Fruit fly (Drosophila melanogaster) whole organism, embryonic: ENCODE data around the gene FIG4.
A peak's percentile ranks its signal among the peaks of the same experiment; 100 is the strongest.

Experiments used
- Abd-B ChIP-seq: fragments of 200-800 bp; sonication (Bioruptor generic); optimal IDR thresholded peaks from 2 replicates; lab custom pipeline; 2018; ENCODE audit warnings: missing biosample characterization, mild to moderate bottlenecking, missing genetic modification characterization, moderate library complexity
- B-H2 ChIP-seq: fragments of 200-800 bp; sonication (Bioruptor generic); optimal IDR thresholded peaks from 2 replicates; lab custom pipeline; 2018; ENCODE audit warnings: missing biosample characterization, mild to moderate bottlenecking, missing genetic modification characterization
- CG13424 ChIP-seq: fragments of 200-800 bp; sonication (Bioruptor generic); optimal IDR thresholded peaks from 2 replicates; lab custom pipeline; 2019; ENCODE audit warnings: missing biosample characterization, mild to moderate bottlenecking, missing genetic modification characterization, moderate library complexity
- CG14050 ChIP-seq: fragments of 200-800 bp; sonication (Bioruptor generic); IDR thresholded peaks from 3 replicates; pipeline ENCODE4 v1.3.6; 2022; ENCODE audit warnings: missing biosample characterization, missing genetic modification characterization
- CG1647 ChIP-seq: fragments of 200-800 bp; sonication (Bioruptor generic); optimal IDR thresholded peaks from 3 replicates; lab custom pipeline; 2016; ENCODE audit warnings: missing biosample characterization, missing genetic modification characterization
- CG16813 ChIP-seq: fragments of 200-800 bp; sonication (Bioruptor generic); IDR thresholded peaks from 3 replicates; pipeline ENCODE4 v1.3.6; 2022; ENCODE audit warnings: missing biosample characterization, missing genetic modification characterization; ENCODE audit not compliant: partially characterized antibody
- CG16815 ChIP-seq: fragments of 200-800 bp; sonication (Bioruptor generic); optimal IDR thresholded peaks from 3 replicates; lab custom pipeline; 2017; ENCODE audit warnings: missing biosample characterization, mild to moderate bottlenecking, missing genetic modification characterization
- CG17359 ChIP-seq: fragments of 200-800 bp; sonication (Bioruptor generic); optimal IDR thresholded peaks from 3 replicates; lab custom pipeline; 2018; ENCODE audit warnings: missing biosample characterization, mild to moderate bottlenecking, missing genetic modification characterization, moderate library complexity
- CG17612 ChIP-seq: fragments of 200-800 bp; sonication (Bioruptor generic); IDR thresholded peaks from 2 replicates; pipeline ENCODE4 v1.3.6; 2022; ENCODE audit warnings: missing biosample characterization, missing genetic modification characterization
- CG31224 ChIP-seq: fragments of 200-800 bp; sonication (Bioruptor generic); IDR thresholded peaks from 2 replicates; pipeline ENCODE4 v1.3.6; 2022; ENCODE audit warnings: missing biosample characterization, missing genetic modification characterization
- CG33213 ChIP-seq: fragments of 200-800 bp; sonication (Bioruptor generic); optimal IDR thresholded peaks from 3 replicates; lab custom pipeline; 2016; ENCODE audit warnings: missing biosample characterization, missing genetic modification characterization
- CG34224 ChIP-seq: fragments of 200-800 bp; sonication (Bioruptor generic); IDR thresholded peaks from 3 replicates; pipeline ENCODE4 v1.3.6; 2022; ENCODE audit warnings: missing biosample characterization, missing genetic modification characterization; ENCODE audit not compliant: partially characterized antibody
- CG4617 ChIP-seq: fragments of 200-800 bp; sonication (Bioruptor generic); optimal IDR thresholded peaks from 3 replicates; lab custom pipeline; 2016; ENCODE audit warnings: missing biosample characterization, missing genetic modification characterization, borderline replicate concordance
- CG6813 ChIP-seq: fragments of 200-800 bp; sonication (Bioruptor generic); optimal IDR thresholded peaks from 2 replicates; lab custom pipeline; 2017; ENCODE audit warnings: missing biosample characterization, missing genetic modification characterization, mild to moderate bottlenecking, moderate library complexity, missing genetic modification reagents
- CG8290 ChIP-seq, 3 experiments: fragments of 200-800 bp; sonication (Bioruptor generic); optimal IDR thresholded peaks; 2 replicates each; lab custom pipeline; 2016 to 2019; ENCODE audit warnings: missing biosample characterization in 3 of 3, missing genetic modification characterization in 3 of 3, mild to moderate bottlenecking in 2 of 3, moderate library complexity in 1 of 3
- Dip3 ChIP-seq: fragments of 200-800 bp; sonication (Bioruptor generic); optimal IDR thresholded peaks from 3 replicates; lab custom pipeline; 2016; ENCODE audit warnings: missing biosample characterization, missing genetic modification characterization
- Fer2 ChIP-seq: fragments of 200-800 bp; sonication (Bioruptor generic); optimal IDR thresholded peaks from 2 replicates; lab custom pipeline; 2018; ENCODE audit warnings: missing biosample characterization, mild to moderate bottlenecking, missing genetic modification characterization, moderate library complexity
- Fer3 ChIP-seq: fragments of 200-800 bp; sonication (Bioruptor generic); optimal IDR thresholded peaks from 2 replicates; lab custom pipeline; 2018; ENCODE audit warnings: missing biosample characterization, mild to moderate bottlenecking, missing genetic modification characterization, moderate library complexity
- Gsc ChIP-seq: fragments of 200-800 bp; sonication (Bioruptor generic); IDR thresholded peaks from 2 replicates; pipeline ENCODE4 v1.3.6; 2022; ENCODE audit warnings: missing biosample characterization, missing genetic modification characterization
- H15 ChIP-seq: fragments of 200-800 bp; sonication (Bioruptor generic); IDR thresholded peaks from 3 replicates; pipeline ENCODE4 v1.3.6; 2022; ENCODE audit warnings: missing biosample characterization, missing genetic modification characterization
- Hr3 ChIP-seq: fragments of 200-800 bp; sonication (Bioruptor generic); optimal IDR thresholded peaks from 3 replicates; lab custom pipeline; 2016; ENCODE audit warnings: missing biosample characterization, missing genetic modification characterization
- Hr51 ChIP-seq, 2 experiments: fragments of 200-800 bp; sonication (Bioruptor generic); optimal IDR thresholded peaks; 2 replicates in 1 of 2; 3 replicates in 1 of 2; lab custom pipeline; 2016 to 2018; ENCODE audit warnings: missing biosample characterization in 2 of 2, missing genetic modification characterization in 2 of 2, mild to moderate bottlenecking in 1 of 2, moderate library complexity in 1 of 2
- Nf-YA ChIP-seq: fragments of 200-800 bp; sonication (Bioruptor generic); IDR thresholded peaks from 2 replicates; pipeline ENCODE4 v1.3.6; 2022; ENCODE audit warnings: missing biosample characterization, missing genetic modification characterization
- Poxn ChIP-seq: fragments of 200-800 bp; sonication (Bioruptor generic); IDR thresholded peaks from 2 replicates; pipeline ENCODE4 v1.3.6; 2022; ENCODE audit warnings: missing biosample characterization, missing genetic modification characterization
- Side ChIP-seq: fragments of 200-800 bp; sonication (Bioruptor generic); optimal IDR thresholded peaks from 2 replicates; lab custom pipeline; 2016; ENCODE audit warnings: missing biosample characterization, missing genetic modification characterization
- Spps ChIP-seq: fragments of 200-800 bp; sonication (Bioruptor generic); optimal IDR thresholded peaks from 2 replicates; lab custom pipeline; 2018; ENCODE audit warnings: missing biosample characterization, mild to moderate bottlenecking, missing genetic modification characterization
- Stat92E ChIP-seq, 3 experiments: fragments of >200 bp in 2 of 3; fragments of 200-800 bp in 1 of 3; sonication (Bioruptor generic) in 1 of 3; optimal IDR thresholded peaks; 2 replicates each; lab custom pipeline; 2017 to 2019; ENCODE audit warnings: missing biosample characterization in 3 of 3, missing genetic modification characterization in 3 of 3, mild to moderate bottlenecking in 1 of 3, moderate library complexity in 1 of 3
- TFAM ChIP-seq: fragments of 200-800 bp; sonication (Bioruptor generic); optimal IDR thresholded peaks from 2 replicates; lab custom pipeline; 2017; ENCODE audit warnings: missing biosample characterization, missing genetic modification characterization, inconsistent platforms
- ab ChIP-seq: fragments of 200-800 bp; sonication (Bioruptor generic); optimal IDR thresholded peaks from 2 replicates; lab custom pipeline; 2016; ENCODE audit warnings: missing biosample characterization, missing genetic modification characterization
- bbx ChIP-seq: fragments of 200-800 bp; sonication (Bioruptor generic); IDR thresholded peaks from 2 replicates; pipeline ENCODE4 v1.3.6; 2022; ENCODE audit warnings: missing biosample characterization, missing genetic modification characterization; ENCODE audit not compliant: partially characterized antibody
- cas ChIP-seq: fragments of 200-800 bp; sonication (Bioruptor generic); IDR thresholded peaks from 2 replicates; pipeline ENCODE4 v1.3.6; 2022; ENCODE audit warnings: missing biosample characterization, missing genetic modification characterization
- caup ChIP-seq: fragments of 200-800 bp; sonication (Bioruptor generic); optimal IDR thresholded peaks from 3 replicates; lab custom pipeline; 2017; ENCODE audit warnings: missing biosample characterization, mild to moderate bottlenecking, missing genetic modification characterization, moderate library complexity; ENCODE audit not compliant: severe bottlenecking
- chn ChIP-seq: fragments of 200-800 bp; sonication (Bioruptor generic); optimal IDR thresholded peaks from 2 replicates; lab custom pipeline; 2016; ENCODE audit warnings: missing biosample characterization, missing genetic modification characterization
- dan ChIP-seq: fragments of 200-800 bp; sonication (Bioruptor generic); IDR thresholded peaks from 2 replicates; pipeline ENCODE4 v1.3.6; 2022; ENCODE audit warnings: missing biosample characterization, missing genetic modification characterization
- dati ChIP-seq: fragments of 200-800 bp; sonication (Bioruptor generic); IDR thresholded peaks from 2 replicates; pipeline ENCODE4 v1.3.6; 2022; ENCODE audit warnings: missing biosample characterization, missing genetic modification characterization
- dm ChIP-seq: fragments of 200-800 bp; sonication (Bioruptor generic); optimal IDR thresholded peaks from 3 replicates; lab custom pipeline; 2016; ENCODE audit warnings: missing biosample characterization, missing genetic modification characterization
- fd3F ChIP-seq: fragments of 200-800 bp; sonication (Bioruptor generic); optimal IDR thresholded peaks from 2 replicates; lab custom pipeline; 2018; ENCODE audit warnings: missing biosample characterization, mild to moderate bottlenecking, missing genetic modification characterization, moderate library complexity
- fd96Cb ChIP-seq: fragments of 200-800 bp; sonication (Bioruptor generic); optimal IDR thresholded peaks from 2 replicates; lab custom pipeline; 2018; ENCODE audit warnings: missing biosample characterization, mild to moderate bottlenecking, missing genetic modification characterization, moderate library complexity
- ham ChIP-seq: fragments of 200-800 bp; sonication (Bioruptor generic); IDR thresholded peaks from 2 replicates; pipeline ENCODE4 v1.3.6; 2022; ENCODE audit warnings: missing biosample characterization, missing genetic modification characterization
- klu ChIP-seq: fragments of 200-800 bp; sonication (Bioruptor generic); IDR thresholded peaks from 2 replicates; pipeline ENCODE4 v1.3.6; 2022; ENCODE audit warnings: missing biosample characterization, missing genetic modification characterization
- kni ChIP-seq: fragments of 200-800 bp; sonication (Bioruptor generic); optimal IDR thresholded peaks from 3 replicates; lab custom pipeline; 2017; ENCODE audit warnings: mild to moderate bottlenecking, missing biosample characterization, missing genetic modification reagents, missing genetic modification characterization
- lbe ChIP-seq: fragments of 200-800 bp; sonication (Bioruptor generic); optimal IDR thresholded peaks from 2 replicates; lab custom pipeline; 2016; ENCODE audit warnings: missing biosample characterization, mild to moderate bottlenecking, missing genetic modification characterization
- nau ChIP-seq: fragments of 200-800 bp; sonication (Bioruptor generic); optimal IDR thresholded peaks from 3 replicates; lab custom pipeline; 2017; ENCODE audit warnings: missing biosample characterization, mild to moderate bottlenecking, missing genetic modification characterization, missing genetic modification reagents
- pros ChIP-seq: fragments of 200-800 bp; sonication (Bioruptor generic); optimal IDR thresholded peaks from 3 replicates; lab custom pipeline; 2019; ENCODE audit warnings: missing biosample characterization, mild to moderate bottlenecking, missing genetic modification characterization, moderate library complexity
- sd ChIP-seq: fragments of 200-800 bp; sonication (Bioruptor generic); optimal IDR thresholded peaks from 3 replicates; lab custom pipeline; 2018; ENCODE audit warnings: missing biosample characterization, mild to moderate bottlenecking, missing genetic modification characterization, moderate library complexity
- slp2 ChIP-seq: fragments of 200-800 bp; sonication (Bioruptor generic); optimal IDR thresholded peaks from 2 replicates; lab custom pipeline; 2016; ENCODE audit warnings: missing biosample characterization, missing genetic modification characterization
- sqz ChIP-seq: fragments of 200-800 bp; sonication (Bioruptor generic); optimal IDR thresholded peaks from 3 replicates; lab custom pipeline; 2018; ENCODE audit warnings: missing biosample characterization, mild to moderate bottlenecking, missing genetic modification characterization
- unpg ChIP-seq: fragments of 200-800 bp; sonication (Bioruptor generic); optimal IDR thresholded peaks from 3 replicates; lab custom pipeline; 2018; ENCODE audit warnings: missing biosample characterization, mild to moderate bottlenecking, missing genetic modification characterization, moderate library complexity
- vfl ChIP-seq: fragments of 200-800 bp; sonication (Bioruptor generic); optimal IDR thresholded peaks from 2 replicates; lab custom pipeline; 2016; ENCODE audit warnings: missing biosample characterization, missing genetic modification characterization
- z ChIP-seq: fragments of 200-800 bp; sonication (Bioruptor generic); IDR thresholded peaks from 3 replicates; pipeline ENCODE4 v1.3.6; 2022; ENCODE audit warnings: missing biosample characterization, missing genetic modification characterization

Gene FIG4

DNA sequence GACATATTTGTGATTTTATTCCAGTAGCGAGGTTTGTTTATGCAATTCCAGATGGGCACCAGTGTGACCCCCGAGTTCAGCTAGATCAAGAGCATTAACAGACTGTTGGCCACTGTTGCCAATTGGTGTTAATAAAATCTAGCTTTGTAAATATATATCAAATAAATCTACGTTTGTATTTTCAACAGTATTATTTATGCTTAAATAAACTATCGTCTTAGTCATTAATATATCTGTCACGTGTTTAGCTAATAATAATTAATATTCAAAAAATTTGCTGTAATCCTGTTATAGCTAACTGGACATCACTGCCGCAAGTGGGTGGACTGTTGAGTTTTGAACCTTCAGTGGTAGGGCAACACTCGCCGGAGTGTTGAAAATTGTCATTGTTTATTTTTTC lies 5.4 kb upstream of the FIG4 start, which contains the start of the genes mRpL27 and CG15435 (continued):
- peak; percentile 28 for TF ChIP-seq kni (GFP tag; lab: Kevin White, UChicago)
- TF ChIP-seq Hr51 (GFP tag; optimal IDR thresholded peaks at IDR 0.05; lab: Kevin White, UChicago): peak in 1 of 2 experiments; percentile 44
- TF ChIP-seq CG4617 (GFP tag; lab: Kevin White, UChicago): peak; percentile 42
- no peak for TF ChIP-seq nau
- no peak for TF ChIP-seq slp2 (GFP tag; lab: Kevin White, UChicago)
- peak; percentile 16 for TF ChIP-seq CG8290 (GFP tag; optimal IDR thresholded peaks at IDR 0.05; lab: Kevin White, UChicago)
- TF ChIP-seq CG8290 (tag; optimal IDR thresholded peaks at IDR 0.05; lab: Kevin White, UChicago): peak in 1 of 2 experiments; percentile 36
- TF ChIP-seq Poxn (GFP tag; lab: Robert Waterston, UW): no peak
- no peak for TF ChIP-seq lbe (GFP tag; lab: Kevin White, UChicago)
- no peak for TF ChIP-seq CG6813 (GFP tag; lab: Kevin White, UChicago)
- TF ChIP-seq ham: no peak
- TF ChIP-seq Nf-YA (GFP tag; lab: Robert Waterston, UW): no peak
- TF ChIP-seq Hr3 (GFP tag; lab: Kevin White, UChicago): peak; percentile 42
- TF ChIP-seq Fer2 (tag; lab: Kevin White, UChicago): peak; percentile 16
- TF ChIP-seq Abd-B (GFP tag; lab: Kevin White, UChicago): peak; percentile 10
- no peak for TF ChIP-seq TFAM (GFP tag; lab: Kevin White, UChicago)
- TF ChIP-seq dati: no peak
- no peak for TF ChIP-seq H15 (GFP tag; lab: Robert Waterston, UW)
- no peak for TF ChIP-seq fd96Cb (tag; lab: Kevin White, UChicago)
- TF ChIP-seq sd (tag; lab: Kevin White, UChicago): peak; percentile 0
- no peak for TF ChIP-seq cas (GFP tag; lab: Robert Waterston, UW)
- TF ChIP-seq CG16813 (GFP tag; lab: Robert Waterston, UW): no peak
- no peak for TF ChIP-seq dan (GFP tag; lab: Robert Waterston, UW)
- no peak for TF ChIP-seq sqz (GFP tag; lab: Kevin White, UChicago)
- TF ChIP-seq CG16815 (GFP tag; lab: Kevin White, UChicago): no peak
- TF ChIP-seq CG33213 (GFP tag; lab: Kevin White, UChicago): no peak
- no peak for TF ChIP-seq caup (GFP tag; lab: Kevin White, UChicago)
- no peak for TF ChIP-seq bbx (GFP tag; lab: Robert Waterston, UW)
- no peak for TF ChIP-seq CG1647 (GFP tag; lab: Kevin White, UChicago)
- no peak for TF ChIP-seq ab (GFP tag; lab: Kevin White, UChicago)
- TF ChIP-seq fd3F (GFP tag; lab: Kevin White, UChicago): no peak
- TF ChIP-seq klu (GFP tag; lab: Robert Waterston, UW): peak; percentile 28; the same call in 1 of the 2 replicates
- peak; percentile 3 for TF ChIP-seq dm (GFP tag; lab: Kevin White, UChicago)
- peak; percentile 58 for TF ChIP-seq CG13424 (tag; lab: Kevin White, UChicago)
- no peak for TF ChIP-seq CG31224
- no peak for TF ChIP-seq z
- no peak for TF ChIP-seq CG17612
- TF ChIP-seq Gsc (GFP tag; lab: Robert Waterston, UW): no peak
- no peak for TF ChIP-seq Spps
- TF ChIP-seq chn (GFP tag; lab: Kevin White, UChicago): peak; percentile 37
- TF ChIP-seq Side: no peak
- TF ChIP-seq unpg (GFP tag; lab: Kevin White, UChicago): peak; percentile 46
- TF ChIP-seq vfl (GFP tag; lab: Kevin White, UChicago): no peak
- TF ChIP-seq B-H2: no peak
- no peak for TF ChIP-seq CG14050
- TF ChIP-seq Dip3 (GFP tag; lab: Kevin White, UChicago): peak; percentile 30
- no peak for TF ChIP-seq CG17359
- no peak for TF ChIP-seq CG34224 (GFP tag; lab: Robert Waterston, UW)
- peak in 1 of 3 experiments; percentile 60 for TF ChIP-seq Stat92E (GFP tag; optimal IDR thresholded peaks at IDR 0.05; lab: Kevin White, UChicago)
- TF ChIP-seq pros (GFP tag; lab: Kevin White, UChicago): no peak
- TF ChIP-seq Fer3 (tag; lab: Kevin White, UChicago): peak; percentile 44
